Fruit fly (Drosophila melanogaster): Measurements from ENCODE around the gene mtTFB1.

mtTFB1 gene

DNA sequence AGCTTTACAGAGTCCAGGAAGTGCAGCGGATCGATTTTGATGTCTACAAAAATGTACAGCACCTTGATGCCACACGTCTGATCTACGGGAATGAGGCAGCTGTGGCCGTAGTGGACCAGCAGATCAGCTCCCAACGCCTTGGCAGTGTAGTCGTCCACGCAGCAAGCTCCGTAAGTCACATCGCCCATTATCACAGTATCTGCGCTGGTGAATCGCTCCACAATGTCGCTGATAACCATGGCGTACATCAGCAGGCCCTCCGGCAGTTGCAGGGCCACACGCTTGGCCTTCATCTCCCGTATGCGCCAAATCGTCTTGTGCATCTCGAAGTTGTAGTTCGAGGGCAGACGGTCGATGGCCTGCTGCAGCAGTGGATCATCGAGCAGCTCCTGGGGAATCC, 13.7 kb upstream of the mtTFB1 start:
- no peak for TF ChIP-seq CG9609 (GFP tag; optimal IDR thresholded peaks at IDR 0.05)
- TF ChIP-seq hkb (optimal IDR thresholded peaks at IDR 0.05): no peak
- TF ChIP-seq hkb (GFP tag; IDR thresholded peaks at IDR 0.05): no peak
- peak; percentile 23 for TF ChIP-seq Ets65A (GFP tag)
- TF ChIP-seq CG8478 (optimal IDR thresholded peaks at IDR 0.05): peak; percentile 82
- no peak for TF ChIP-seq ATbp (GFP tag; optimal IDR thresholded peaks at IDR 0.05)
- no peak for TF ChIP-seq stc (GFP tag; IDR thresholded peaks at IDR 0.05)
- TF ChIP-seq ken (GFP tag; IDR thresholded peaks at IDR 0.05): 0 out of 3 replicates have a peak, but pooled peaks have one; percentile 33
- TF ChIP-seq CG7839 (tag; optimal IDR thresholded peaks at IDR 0.05): no peak
- no peak for TF ChIP-seq BEAF-32 (GFP tag; optimal IDR thresholded peaks at IDR 0.05)
- no peak for TF ChIP-seq CG15073 (GFP tag; optimal IDR thresholded peaks at IDR 0.05)
- peak; percentile 63 for TF ChIP-seq Med (GFP tag)

DNA sequence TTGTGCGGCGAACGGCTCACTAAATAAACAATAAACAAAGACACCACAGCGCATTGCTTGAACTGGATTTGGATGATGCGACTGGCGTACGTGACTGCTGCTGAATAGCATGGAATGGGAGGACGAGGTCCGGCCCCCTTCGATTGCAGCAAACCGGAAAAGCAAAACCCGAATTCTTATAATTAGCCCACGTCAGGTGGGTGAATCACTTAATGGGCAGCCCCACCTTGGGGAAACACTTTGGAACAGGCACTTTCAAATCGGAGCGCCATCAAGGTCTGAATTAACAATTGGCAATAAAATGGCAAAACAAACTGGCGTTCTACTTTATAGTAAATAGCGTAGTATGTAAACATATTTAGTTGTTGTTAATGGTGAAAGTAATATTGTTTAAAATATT, 13.0 kb upstream of the mtTFB1 start:
- TF ChIP-seq CG8281 (tag; optimal IDR thresholded peaks at IDR 0.05) (no peak), CG1647 (GFP tag; optimal IDR thresholded peaks at IDR 0.05) (no peak), CG2889 (GFP tag; IDR thresholded peaks at IDR 0.05) (no peak), sim (GFP tag; IDR thresholded peaks at IDR 0.05) (no peak), CG6254 (GFP tag; optimal IDR thresholded peaks at IDR 0.05) (no peak), rib (GFP tag; IDR thresholded peaks at IDR 0.05) (peak; percentile 48; the same call in 1 of the 2 replicates), CG2875 (GFP tag; optimal IDR thresholded peaks at IDR 0.05) (no peak), ase (GFP tag; IDR thresholded peaks at IDR 0.05) (no peak), Eip74EF (GFP tag; optimal IDR thresholded peaks at IDR 0.05) (peak in 1 of 2 experiments; percentile 94), CG33213 (GFP tag; optimal IDR thresholded peaks at IDR 0.05) (no peak), CG13775 (GFP tag; optimal IDR thresholded peaks at IDR 0.05) (no peak), CG31441 (GFP tag; IDR thresholded peaks at IDR 0.05) (no peak)

DNA sequence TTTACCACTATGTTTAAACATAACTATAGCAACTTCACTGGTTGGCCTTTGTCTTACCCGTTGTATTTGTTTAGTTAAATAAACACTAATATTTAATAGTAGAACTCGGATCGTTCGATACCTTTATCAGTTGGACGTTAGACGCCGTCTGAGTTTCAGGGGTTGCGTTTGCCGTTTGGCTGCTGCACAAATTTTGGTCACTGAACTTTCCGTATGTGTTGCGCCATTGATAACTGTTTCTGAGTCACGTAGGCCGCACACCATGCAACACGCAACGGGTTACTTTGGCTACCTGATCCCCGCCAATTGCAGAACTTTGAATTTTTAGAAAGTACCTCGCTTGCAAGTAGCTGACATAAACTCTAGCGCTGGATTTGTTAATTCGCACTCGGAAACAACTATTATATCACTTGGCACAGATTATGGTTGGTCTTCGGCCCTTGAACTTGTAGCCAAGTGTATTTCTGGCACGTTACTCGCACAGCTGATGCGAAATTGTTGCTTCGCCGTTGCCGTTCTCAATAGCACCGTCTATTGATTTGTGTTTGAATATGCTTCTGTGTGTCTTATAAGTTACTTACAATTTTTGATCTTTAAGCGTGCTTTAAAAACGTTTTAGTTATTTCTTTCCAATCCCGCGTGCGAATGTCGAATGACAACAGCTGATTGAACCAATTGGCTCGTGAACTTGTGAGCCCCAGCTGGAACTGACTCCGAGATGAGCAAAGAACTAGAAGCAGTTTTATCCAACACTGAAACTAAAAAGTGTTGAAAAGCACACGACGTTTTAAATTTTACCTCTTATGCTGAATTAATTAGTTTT, 12.3 kb upstream of the mtTFB1 start, which contains the start of gene Dph1:
Dph1 (minus strand) TSS at position 670 of the 823 bp plus-strand sequence.
- TF ChIP-seq CG10274 (GFP tag; optimal IDR thresholded peaks at IDR 0.05): peak; percentile 40
- TF ChIP-seq stc (GFP tag; IDR thresholded peaks at IDR 0.05): peak; percentile 92
- no peak for TF ChIP-seq bigmax (GFP tag; optimal IDR thresholded peaks at IDR 0.05)
- TF ChIP-seq toy (GFP tag; IDR thresholded peaks at IDR 0.05): 0 out of 2 replicates have a peak, but pooled peaks have one; percentile 36
- TF ChIP-seq CG11398 (GFP tag; optimal IDR thresholded peaks at IDR 0.05): peak; percentile 72
- TF ChIP-seq otp (GFP tag; IDR thresholded peaks at IDR 0.05): peak; percentile 79; the same call in 2 of the 3 replicates
- peak; percentile 89 for TF ChIP-seq repo (GFP tag; optimal IDR thresholded peaks at IDR 0.05)
- peak; percentile 87 for TF ChIP-seq CG18599 (GFP tag; optimal IDR thresholded peaks at IDR 0.05)
- TF ChIP-seq CG8290 (GFP tag; optimal IDR thresholded peaks at IDR 0.05): peak; percentile 66
- peak in 1 of 2 experiments; percentile 96 for TF ChIP-seq CG8290 (tag; optimal IDR thresholded peaks at IDR 0.05)
- TF ChIP-seq ase (GFP tag; IDR thresholded peaks at IDR 0.05): peak; percentile 78; the same call in 2 of the 3 replicates
- TF ChIP-seq mirr (GFP tag; optimal IDR thresholded peaks at IDR 0.05): peak; percentile 61
- peak; percentile 59 for TF ChIP-seq trem (tag; optimal IDR thresholded peaks at IDR 0.05)
- no peak for TF ChIP-seq zf30C (GFP tag; optimal IDR thresholded peaks at IDR 0.05)
- peak; percentile 66 for TF ChIP-seq Dad (GFP tag; optimal IDR thresholded peaks at IDR 0.05)
- TF ChIP-seq CG10959 (GFP tag; IDR thresholded peaks at IDR 0.05): peak; percentile 66
- 0 out of 2 replicates have a peak, but pooled peaks have one; percentile 20 for TF ChIP-seq ro (GFP tag; IDR thresholded peaks at IDR 0.05)
- peak; percentile 70 for TF ChIP-seq MBD-R2 (GFP tag; IDR thresholded peaks at IDR 0.05)
- peak; percentile 59 for TF ChIP-seq schlank (tag; optimal IDR thresholded peaks at IDR 0.05)
- peak; percentile 84 for TF ChIP-seq CG15269 (tag; optimal IDR thresholded peaks at IDR 0.05)
- TF ChIP-seq nerfin-2 (GFP tag; IDR thresholded peaks at IDR 0.05; ENCODE audit: partially characterized antibody): no peak
- no peak for TF ChIP-seq CG15073 (GFP tag; optimal IDR thresholded peaks at IDR 0.05)
- 0 out of 3 replicates have a peak, but pooled peaks have one; percentile 81 for TF ChIP-seq CG3726 (GFP tag; IDR thresholded peaks at IDR 0.05)
- peak; percentile 73 for TF ChIP-seq CG8388 (GFP tag; optimal IDR thresholded peaks at IDR 0.05)
- TF ChIP-seq CG7372 (GFP tag; IDR thresholded peaks at IDR 0.05): peak; percentile 85
- TF ChIP-seq tin (GFP tag; optimal IDR thresholded peaks at IDR 0.05): peak; percentile 83
- peak; percentile 62 for TF ChIP-seq Sox100B (GFP tag; optimal IDR thresholded peaks at IDR 0.05)

All from whole organism, embryonic.